Fruit fly (Drosophila melanogaster) S2 (cell line): ENCODE data around the gene Hydr2.

ENCODE experiments used
- CG8478 ChIP-seq: fragments of >200 bp; optimal IDR thresholded peaks from 2 replicates; lab custom pipeline; 2018
- CTCF ChIP-seq, 2 experiments: fragments of >200 bp; optimal IDR thresholded peaks; 2 replicates each; lab custom pipeline; 2018

- TF ChIP-seq CG8478 (lab: Kevin White, UChicago) (no peak), CTCF (optimal IDR thresholded peaks at IDR 0.05; lab: Kevin White, UChicago) (no peak)
These were observed 17.5 kb upstream of the Hydr2 start for dm6 chr2L:3145897-3146296.
